Worm (Caenorhabditis elegans): Measurements from ENCODE around the gene dmsr-13.

dmsr-13 gene

DNA sequence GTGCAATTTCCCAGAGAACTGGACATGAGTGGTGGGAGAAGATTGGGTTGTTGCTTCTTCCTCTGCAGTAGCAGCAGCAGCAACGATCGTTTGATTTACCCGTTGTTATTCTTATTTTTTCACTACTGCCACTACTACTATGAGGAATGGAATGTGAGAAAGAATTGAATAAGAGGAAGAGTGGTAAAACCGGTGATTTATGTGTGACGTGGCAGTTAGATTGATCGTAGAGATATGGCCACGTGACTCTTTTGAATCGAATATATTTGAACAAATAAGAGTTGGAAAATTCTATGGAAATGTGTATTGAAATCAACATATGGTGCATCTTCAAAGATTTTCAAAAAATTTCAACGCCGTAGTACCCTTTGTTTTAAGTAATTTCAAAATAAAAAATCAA, 23.4 kb downstream of the dmsr-13 start:
- no peak for TF ChIP-seq fos-1 (tag; optimal IDR thresholded peaks at IDR 0.05)
- TF ChIP-seq ztf-4 (tag; optimal IDR thresholded peaks at IDR 0.05): no peak
- TF ChIP-seq lsy-12 (tag; optimal IDR thresholded peaks at IDR 0.05): no peak
- TF ChIP-seq nhr-11 (tag; optimal IDR thresholded peaks at IDR 0.05): no peak
- no peak for TF ChIP-seq mml-1 (tag; optimal IDR thresholded peaks at IDR 0.05)
- no peak for TF ChIP-seq ceh-16 (tag; optimal IDR thresholded peaks at IDR 0.05)

DNA sequence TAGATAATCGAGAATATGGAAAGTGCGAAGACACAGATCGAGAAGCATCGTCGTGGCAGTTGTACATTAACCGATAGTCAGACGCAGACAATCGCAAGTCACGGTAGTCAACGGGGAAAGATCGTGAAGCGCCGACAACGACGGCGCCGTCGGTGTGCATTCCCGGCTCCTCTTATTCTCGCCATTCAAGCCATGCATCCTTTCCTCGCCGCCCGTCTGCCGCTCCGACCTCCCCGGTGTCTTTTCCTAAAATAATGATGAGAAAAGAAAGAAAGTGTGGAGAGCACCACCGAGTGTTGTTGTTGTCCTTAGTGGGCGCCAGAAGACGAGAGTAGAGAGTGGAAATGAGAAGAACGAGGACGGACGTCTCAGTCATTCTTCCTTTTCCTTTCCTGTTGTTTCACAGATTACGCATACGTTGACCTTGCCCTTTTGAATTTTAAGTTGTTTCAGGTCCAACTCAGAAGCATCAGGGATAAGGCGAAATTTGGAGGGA, 25.9 kb downstream of the dmsr-13 start, which contains the start of gene ZC404.1:
Gene ZC404.1 (plus strand): TSS at position 446 of the 496 bp plus-strand sequence.
- TF ChIP-seq snpc-4 (tag; optimal IDR thresholded peaks at IDR 0.05) (peak; percentile 71), lin-39 (tag; optimal IDR thresholded peaks at IDR 0.05) (peak; percentile 28), fkh-10 (GFP tag; optimal IDR thresholded peaks at IDR 0.05) (no peak)

DNA sequence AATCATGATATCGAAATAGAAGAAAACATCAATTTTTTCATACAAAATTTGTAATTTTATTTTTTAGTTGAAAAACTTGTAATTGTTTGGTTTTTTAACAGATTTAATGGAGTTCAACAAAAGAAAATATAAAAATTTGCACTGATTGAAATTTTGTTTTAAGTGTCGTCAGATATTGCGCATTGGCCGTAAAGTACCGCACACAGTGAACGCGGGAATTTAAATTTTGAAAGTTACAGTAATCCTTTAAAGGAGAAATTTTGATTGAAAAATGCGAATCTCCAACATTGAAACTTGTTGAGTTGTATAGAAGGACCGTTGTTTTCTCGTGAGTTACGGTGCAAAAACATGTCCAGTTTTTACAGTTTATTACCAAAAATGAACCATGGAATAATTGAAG, 26.7 kb downstream of the dmsr-13 start:
- TF ChIP-seq nhr-77 (tag; optimal IDR thresholded peaks at IDR 0.05): no peak
- TF ChIP-seq pha-4 (tag; optimal IDR thresholded peaks at IDR 0.05): peak; percentile 7

DNA sequence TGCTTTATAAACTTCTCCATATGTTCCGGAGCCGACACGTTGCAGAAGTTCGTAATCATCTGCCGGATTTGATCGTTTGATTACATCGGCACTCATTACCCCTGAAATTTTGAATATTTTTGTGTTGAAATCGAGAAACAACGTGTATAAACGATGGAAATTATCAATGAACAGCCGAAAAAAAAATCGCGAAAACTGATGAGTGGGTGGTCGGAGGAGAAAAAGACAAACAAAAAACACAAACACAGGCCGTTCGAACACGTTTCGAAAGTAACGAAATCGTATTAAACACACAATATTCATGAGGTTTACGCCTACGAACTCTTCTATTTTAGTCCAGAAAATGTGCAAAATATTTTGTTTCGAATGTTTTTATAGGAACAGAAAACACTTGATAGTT, 27.1 kb downstream of the dmsr-13 start, which contains the start of gene gck-2:
Gene gck-2 (minus strand): TSS at position 101 of the 400 bp plus-strand sequence.
- TF ChIP-seq tbx-2 (tag; optimal IDR thresholded peaks at IDR 0.05): no peak
- TF ChIP-seq jun-1 (tag; optimal IDR thresholded peaks at IDR 0.05): no peak
- no peak for TF ChIP-seq nhr-237 (tag; optimal IDR thresholded peaks at IDR 0.05)
- no peak for TF ChIP-seq lin-39 (tag; optimal IDR thresholded peaks at IDR 0.05)
- TF ChIP-seq nhr-11 (tag; optimal IDR thresholded peaks at IDR 0.05): no peak
- no peak for TF ChIP-seq nhr-43 (tag; optimal IDR thresholded peaks at IDR 0.05; ENCODE audit: poor library complexity, severe bottlenecking)
- no peak for TF ChIP-seq fkh-2 (tag; optimal IDR thresholded peaks at IDR 0.05)
- no peak for TF ChIP-seq R02D3.7 (tag; optimal IDR thresholded peaks at IDR 0.05)
- TF ChIP-seq elt-3 (tag; optimal IDR thresholded peaks at IDR 0.05): no peak
- TF ChIP-seq ama-1 (optimal IDR thresholded peaks at IDR 0.05): no peak
- TF ChIP-seq egl-27 (tag; optimal IDR thresholded peaks at IDR 0.05): no peak
- no peak for TF ChIP-seq elt-2 (tag; optimal IDR thresholded peaks at IDR 0.05)
- TF ChIP-seq ceh-9 (tag; optimal IDR thresholded peaks at IDR 0.05): no peak
- TF ChIP-seq nhr-67 (tag; optimal IDR thresholded peaks at IDR 0.05): no peak

DNA sequence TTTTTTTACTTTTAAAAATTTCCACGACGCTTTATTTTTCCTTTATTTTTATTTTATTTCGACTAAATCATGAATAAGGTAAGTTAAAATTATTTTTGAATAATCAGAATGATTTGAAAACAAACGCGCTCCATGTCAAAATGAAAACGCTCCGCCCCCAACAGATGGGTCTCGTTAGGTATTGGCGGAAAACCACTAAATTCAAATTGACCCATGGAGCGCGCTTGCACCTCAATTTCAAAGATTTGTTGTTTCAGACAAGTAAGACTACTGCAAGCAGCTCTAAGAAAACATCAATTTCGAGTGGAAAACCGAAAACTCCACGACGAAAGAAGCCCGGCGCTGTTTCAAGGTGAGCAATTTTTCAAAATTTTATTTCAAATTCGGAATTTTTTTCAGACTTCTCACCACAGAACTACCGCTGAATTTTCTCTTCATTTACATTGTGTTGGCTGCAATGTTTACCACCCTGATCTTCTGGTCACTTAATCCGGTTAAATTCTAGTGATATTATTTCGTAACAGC, 31.7 kb downstream of the dmsr-13 start, which contains the start of gene ZC404.2:
Gene ZC404.2 (plus strand): TSS at position 47 of the 525 bp plus-strand sequence.
- no peak for TF ChIP-seq nhr-43 (tag; optimal IDR thresholded peaks at IDR 0.05; ENCODE audit: poor library complexity, severe bottlenecking)
- TF ChIP-seq lin-39 (tag; optimal IDR thresholded peaks at IDR 0.05): no peak
- TF ChIP-seq mml-1 (tag; optimal IDR thresholded peaks at IDR 0.05): no peak

DNA sequence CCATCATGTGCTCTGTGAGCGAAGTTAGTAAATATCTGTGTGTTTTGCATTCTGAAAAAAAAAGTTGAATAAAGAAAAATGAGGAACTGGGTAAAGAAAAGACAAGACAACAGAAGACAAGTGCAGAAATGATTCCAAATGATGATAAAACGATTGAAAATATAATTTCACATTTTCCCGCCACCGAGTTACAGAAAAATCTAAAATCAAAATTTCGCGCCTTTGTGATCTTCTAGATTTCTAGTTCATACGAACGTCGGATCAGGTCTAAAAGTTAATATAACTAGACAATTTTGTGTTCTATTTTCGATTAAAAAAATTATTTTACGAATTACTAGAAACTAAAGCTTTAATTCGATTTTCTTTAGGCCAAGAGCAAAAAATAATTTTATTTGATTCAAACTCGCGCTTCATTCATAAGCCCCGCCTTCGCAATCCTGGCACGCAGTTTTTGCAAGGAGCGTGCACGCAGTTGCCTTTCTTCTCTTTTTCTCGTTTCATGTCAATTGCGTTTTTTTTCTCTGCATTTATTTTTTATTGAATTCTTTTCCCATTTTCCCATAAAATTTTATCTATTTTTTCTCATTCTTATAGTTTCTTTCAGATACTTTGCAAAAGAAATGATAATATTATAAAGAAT, 34.7 kb downstream of the dmsr-13 start, which contains the start of the genes spn-4 and spe-39:
Gene spn-4 (minus strand): TSS at position 51 of the 640 bp plus-strand sequence.
Gene spe-39 (plus strand): TSS at position 599 of the 640 bp plus-strand sequence.
- TF ChIP-seq ztf-11 (tag; optimal IDR thresholded peaks at IDR 0.05) (no peak), tbx-2 (tag; optimal IDR thresholded peaks at IDR 0.05) (no peak), nfya-1 (tag; optimal IDR thresholded peaks at IDR 0.05; ENCODE audit: insufficient read depth) (peak; percentile 83), mml-1 (tag; optimal IDR thresholded peaks at IDR 0.05) (no peak), fkh-2 (tag; optimal IDR thresholded peaks at IDR 0.05) (no peak), R02D3.7 (tag; optimal IDR thresholded peaks at IDR 0.05) (peak; percentile 66), elt-1 (tag; optimal IDR thresholded peaks at IDR 0.05) (peak; percentile 10), ztf-4 (tag; optimal IDR thresholded peaks at IDR 0.05) (no peak), ceh-28 (tag; optimal IDR thresholded peaks at IDR 0.05) (no peak), lin-15B (tag; optimal IDR thresholded peaks at IDR 0.05) (peak; percentile 55), zag-1 (tag; optimal IDR thresholded peaks at IDR 0.05) (no peak), nhr-67 (tag; optimal IDR thresholded peaks at IDR 0.05) (peak; percentile 28), fos-1 (tag; optimal IDR thresholded peaks at IDR 0.05) (no peak), nhr-23 (tag; optimal IDR thresholded peaks at IDR 0.05) (peak; percentile 81), fkh-10 (GFP tag; optimal IDR thresholded peaks at IDR 0.05) (no peak), elt-3 (tag; optimal IDR thresholded peaks at IDR 0.05) (no peak), ceh-16 (tag; optimal IDR thresholded peaks at IDR 0.05) (no peak), nhr-25 (tag; optimal IDR thresholded peaks at IDR 0.05) (peak; percentile 34), nhr-11 (tag; optimal IDR thresholded peaks at IDR 0.05) (no peak), nhr-28 (tag; optimal IDR thresholded peaks at IDR 0.05) (no peak), daf-12 (tag; optimal IDR thresholded peaks at IDR 0.05) (no peak), egl-5 (tag; optimal IDR thresholded peaks at IDR 0.05) (peak; percentile 7), elt-2 (tag; optimal IDR thresholded peaks at IDR 0.05) (peak; percentile 32), unc-39 (tag; optimal IDR thresholded peaks at IDR 0.05) (no peak), ama-1 (optimal IDR thresholded peaks at IDR 0.05) (no peak), snpc-4 (tag; optimal IDR thresholded peaks at IDR 0.05) (peak; percentile 47), aly-2 (tag; optimal IDR thresholded peaks at IDR 0.05) (no peak), unc-62 (GFP tag; optimal IDR thresholded peaks at IDR 0.05) (no peak), hmg-11 (tag; optimal IDR thresholded peaks at IDR 0.05) (peak; percentile 92), ceh-82 (tag; optimal IDR thresholded peaks at IDR 0.05) (no peak), nhr-77 (tag; optimal IDR thresholded peaks at IDR 0.05) (no peak)
